Worm (Caenorhabditis elegans) whole organism, L3 larva: ENCODE measurements around the gene F14D2.14.

Experiments used
- R02D3.7 ChIP-seq: fragments of 150-350 bp; optimal IDR thresholded peaks from 2 replicates; lab custom pipeline; 2014; ENCODE audit warnings: missing biosample characterization, missing genetic modification characterization
- aly-2 ChIP-seq: fragments of 150-350 bp; optimal IDR thresholded peaks from 2 replicates; lab custom pipeline; 2014; ENCODE audit warnings: missing biosample characterization, missing genetic modification characterization
- ama-1 ChIP-seq: fragments of 150-350 bp; optimal IDR thresholded peaks from 2 replicates; lab custom pipeline; 2018
- ceh-28 ChIP-seq: fragments of 150-350 bp; optimal IDR thresholded peaks from 2 replicates; lab custom pipeline; 2014; ENCODE audit warnings: missing biosample characterization, missing genetic modification reagents, missing genetic modification characterization
- ceh-9 ChIP-seq: sonication (generic microtip); optimal IDR thresholded peaks from 2 replicates; lab custom pipeline; 2018; ENCODE audit warnings: missing biosample characterization, missing genetic modification characterization
- egl-27 ChIP-seq: sonication (generic microtip); optimal IDR thresholded peaks from 4 replicates; lab custom pipeline; 2017; ENCODE audit warnings: missing biosample characterization, missing genetic modification reagents, missing genetic modification characterization
- egl-5 ChIP-seq: fragments of 150-350 bp; optimal IDR thresholded peaks from 2 replicates; lab custom pipeline; 2017; ENCODE audit warnings: missing biosample characterization, missing genetic modification reagents, missing genetic modification characterization, inconsistent platforms
- elt-1 ChIP-seq: fragments of 150-350 bp; optimal IDR thresholded peaks from 2 replicates; lab custom pipeline; 2014; ENCODE audit warnings: missing biosample characterization, missing genetic modification characterization
- elt-2 ChIP-seq: sonication (generic microtip); optimal IDR thresholded peaks from 2 replicates; lab custom pipeline; 2016; ENCODE audit warnings: missing genetic modification reagents, mild to moderate bottlenecking, missing genetic modification characterization, missing compliant biosample characterization
- elt-3 ChIP-seq, 3 experiments: fragments of 150-350 bp in 1 of 3; sonication (generic microtip) in 2 of 3; optimal IDR thresholded peaks; 2 replicates in 2 of 3; 4 replicates in 1 of 3; lab custom pipeline; 2014 to 2017; ENCODE audit warnings: missing biosample characterization in 3 of 3, missing genetic modification characterization in 3 of 3
- fkh-10 ChIP-seq: sonication (generic microtip); optimal IDR thresholded peaks from 2 replicates; lab custom pipeline; 2017; ENCODE audit warnings: missing biosample characterization, missing genetic modification reagents, missing genetic modification characterization
- fkh-2 ChIP-seq: fragments of 150-350 bp; optimal IDR thresholded peaks from 2 replicates; lab custom pipeline; 2014; ENCODE audit warnings: missing biosample characterization, missing genetic modification reagents, missing genetic modification characterization
- fos-1 ChIP-seq: fragments of 150-350 bp; optimal IDR thresholded peaks from 2 replicates; lab custom pipeline; 2014; ENCODE audit warnings: missing biosample characterization, missing genetic modification characterization
- hmg-11 ChIP-seq: sonication (generic microtip); optimal IDR thresholded peaks from 2 replicates; lab custom pipeline; 2016; ENCODE audit warnings: missing genetic modification characterization, missing compliant biosample characterization
- lin-15B ChIP-seq: fragments of 150-350 bp; optimal IDR thresholded peaks from 2 replicates; lab custom pipeline; 2014; ENCODE audit warnings: missing biosample characterization, missing genetic modification characterization
- lin-39 ChIP-seq: fragments of 150-350 bp; optimal IDR thresholded peaks from 2 replicates; lab custom pipeline; 2018; ENCODE audit warnings: missing biosample characterization, missing genetic modification reagents, missing genetic modification characterization
- lsy-12 ChIP-seq: sonication (generic microtip); optimal IDR thresholded peaks from 2 replicates; lab custom pipeline; 2016; ENCODE audit warnings: mild to moderate bottlenecking, missing genetic modification characterization, missing compliant biosample characterization
- mdl-1 ChIP-seq: fragments of 150-350 bp; optimal IDR thresholded peaks from 2 replicates; lab custom pipeline; 2014; ENCODE audit warnings: missing biosample characterization, missing genetic modification characterization
- mml-1 ChIP-seq: fragments of 150-350 bp; sonication (generic microtip); optimal IDR thresholded peaks from 3 replicates; lab custom pipeline; 2014; ENCODE audit warnings: missing biosample characterization, missing genetic modification characterization
- nfya-1 ChIP-seq: sonication (generic microtip); optimal IDR thresholded peaks from 2 replicates; lab custom pipeline; 2017; ENCODE audit warnings: missing genetic modification characterization, mild to moderate bottlenecking, missing compliant biosample characterization, antibody characterized with exemption, moderate library complexity; ENCODE audit not compliant: insufficient read depth
- nhr-23 ChIP-seq: fragments of 150-350 bp; optimal IDR thresholded peaks from 2 replicates; lab custom pipeline; 2014; ENCODE audit warnings: missing biosample characterization, missing genetic modification reagents, missing genetic modification characterization
- nhr-237 ChIP-seq: fragments of 150-350 bp; optimal IDR thresholded peaks from 2 replicates; lab custom pipeline; 2014; ENCODE audit warnings: missing biosample characterization, missing genetic modification characterization
- nhr-25 ChIP-seq: sonication (generic microtip); optimal IDR thresholded peaks from 2 replicates; lab custom pipeline; 2017; ENCODE audit warnings: missing biosample characterization, missing genetic modification characterization
- nhr-28 ChIP-seq: fragments of 150-350 bp; optimal IDR thresholded peaks from 2 replicates; lab custom pipeline; 2014; ENCODE audit warnings: missing biosample characterization, missing genetic modification characterization
- nhr-67 ChIP-seq: fragments of 150-350 bp; optimal IDR thresholded peaks from 2 replicates; lab custom pipeline; 2014; ENCODE audit warnings: missing biosample characterization, missing genetic modification characterization
- nhr-76 ChIP-seq: fragments of 150-350 bp; sonication (generic microtip); optimal IDR thresholded peaks from 5 replicates; lab custom pipeline; 2014; ENCODE audit warnings: missing biosample characterization, missing genetic modification characterization
- pqm-1 ChIP-seq: fragments of 150-350 bp; optimal IDR thresholded peaks from 2 replicates; lab custom pipeline; 2017; ENCODE audit warnings: missing biosample characterization, missing genetic modification characterization, inconsistent platforms
- sea-2 ChIP-seq: fragments of 150-350 bp; sonication (generic microtip); optimal IDR thresholded peaks from 4 replicates; lab custom pipeline; 2014; ENCODE audit warnings: missing biosample characterization, missing genetic modification reagents, missing genetic modification characterization
- skn-1 ChIP-seq: fragments of 150-350 bp; optimal IDR thresholded peaks from 2 replicates; lab custom pipeline; 2014; ENCODE audit warnings: missing biosample characterization, missing genetic modification characterization
- snpc-4 ChIP-seq: fragments of 150-350 bp; optimal IDR thresholded peaks from 2 replicates; lab custom pipeline; 2014; ENCODE audit warnings: missing biosample characterization, missing genetic modification characterization
- tbx-2 ChIP-seq: sonication (generic microtip); optimal IDR thresholded peaks from 2 replicates; lab custom pipeline; 2016; ENCODE audit warnings: mild to moderate bottlenecking, missing genetic modification characterization, missing compliant biosample characterization
- unc-39 ChIP-seq: sonication (generic microtip); optimal IDR thresholded peaks from 4 replicates; lab custom pipeline; 2017; ENCODE audit warnings: missing biosample characterization, missing genetic modification characterization
- unc-62 ChIP-seq: fragments of 150-350 bp; sonication (generic microtip); optimal IDR thresholded peaks from 4 replicates; lab custom pipeline; 2014; ENCODE audit warnings: missing biosample characterization, missing genetic modification reagents, missing genetic modification characterization
- zag-1 ChIP-seq: fragments of 150-350 bp; optimal IDR thresholded peaks from 2 replicates; lab custom pipeline; 2014; ENCODE audit warnings: missing biosample characterization, missing genetic modification characterization
- ztf-4 ChIP-seq: fragments of 150-350 bp; optimal IDR thresholded peaks from 2 replicates; lab custom pipeline; 2014; ENCODE audit warnings: missing biosample characterization, missing genetic modification characterization

Gene F14D2.14

ce11 chrII:3344917-3345316, 2.9 kb downstream of the F14D2.14 start, which contains the start of gene bath-28:
TSS of gene bath-28 (minus strand) at chrII:3344967.
- TF ChIP-seq zag-1 (no peak), snpc-4 (tag; lab: Kevin White, UChicago) (no peak), fkh-2 (tag; lab: Kevin White, UChicago) (no peak), egl-5 (tag; lab: Kevin White, UChicago) (no peak), lsy-12 (no peak), hmg-11 (tag; lab: Kevin White, UChicago) (no peak), unc-39 (tag; lab: Kevin White, UChicago) (no peak), nhr-76 (tag; lab: Kevin White, UChicago) (no peak)

- TF ChIP-seq lin-39 (no peak), nfya-1 (tag; lab: Kevin White, UChicago) (no peak), elt-2 (tag; lab: Kevin White, UChicago) (no peak), skn-1 (tag; lab: Kevin White, UChicago) (no peak), elt-1 (no peak), R02D3.7 (no peak), elt-3 (tag; optimal IDR thresholded peaks at IDR 0.05; lab: Kevin White, UChicago) (no peak), ceh-28 (no peak), nhr-237 (tag; lab: Kevin White, UChicago) (no peak), zag-1 (no peak), hmg-11 (tag; lab: Kevin White, UChicago) (no peak), nhr-67 (tag; lab: Kevin White, UChicago) (no peak), fkh-10 (GFP tag; lab: Kevin White, UChicago) (no peak), unc-39 (tag; lab: Kevin White, UChicago) (no peak), lin-15B (tag; lab: Kevin White, UChicago) (no peak), mdl-1 (no peak), sea-2 (GFP tag; lab: Kevin White, UChicago) (no peak), pqm-1 (no peak), fos-1 (no peak)
Measured at ce11 chrII:3343714-3344113, 4.1 kb downstream of the F14D2.14 start, which contains the start of gene F14D2.15. TSS of gene F14D2.15 (minus strand) at chrII:3343814.

ce11 chrII:3341989-3342388, 5.8 kb downstream of the F14D2.14 start, which contains the start of gene F14D2.11:
TSS of gene F14D2.11 (minus strand) at chrII:3342089.
- TF ChIP-seq zag-1 (no peak), nhr-67 (tag; lab: Kevin White, UChicago) (no peak), nhr-25 (tag; lab: Kevin White, UChicago) (no peak), unc-62 (GFP tag; lab: Kevin White, UChicago) (no peak), mml-1 (tag; lab: Kevin White, UChicago) (no peak)
- TF ChIP-seq, all 47 proteins: peak for 0

ce11 chrII:3340818-3341217, 7.0 kb downstream of the F14D2.14 start:
- no peak for TF ChIP-seq elt-3 (tag; optimal IDR thresholded peaks at IDR 0.05; lab: Kevin White, UChicago)
- TF ChIP-seq nfya-1 (tag; lab: Kevin White, UChicago) = no peak
- no peak for TF ChIP-seq aly-2 (tag; lab: Kevin White, UChicago)
- no peak for TF ChIP-seq unc-62 (GFP tag; lab: Kevin White, UChicago)
- TF ChIP-seq hmg-11 (tag; lab: Kevin White, UChicago) = no peak
- TF ChIP-seq nhr-76 (tag; lab: Kevin White, UChicago) = no peak
- no peak for TF ChIP-seq ama-1 (lab: Kevin White, UChicago)
- no peak for TF ChIP-seq zag-1
- no peak for TF ChIP-seq mdl-1
- no peak for TF ChIP-seq unc-39 (tag; lab: Kevin White, UChicago)
- TF ChIP-seq nhr-28 (tag; lab: Kevin White, UChicago) = no peak
- no peak for TF ChIP-seq tbx-2 (tag; lab: Kevin White, UChicago)
- no peak for TF ChIP-seq nhr-67 (tag; lab: Kevin White, UChicago)
- TF ChIP-seq ztf-4 (tag; lab: Kevin White, UChicago) = no peak
- no peak for TF ChIP-seq egl-27 (tag; lab: Kevin White, UChicago)
- TF ChIP-seq, all 47 proteins: peak for 0

ce11 chrII:3340251-3340650, 7.5 kb downstream of the F14D2.14 start, which contains the start of gene F14D2.5:
TSS of gene F14D2.5 (plus strand) at chrII:3340551.
- no peak for TF ChIP-seq nhr-67 (tag; lab: Kevin White, UChicago)
- TF ChIP-seq snpc-4 (tag; lab: Kevin White, UChicago) = no peak
- no peak for TF ChIP-seq egl-5 (tag; lab: Kevin White, UChicago)
- no peak for TF ChIP-seq unc-39 (tag; lab: Kevin White, UChicago)
- no peak for TF ChIP-seq R02D3.7
- no peak for TF ChIP-seq sea-2 (GFP tag; lab: Kevin White, UChicago)
- TF ChIP-seq egl-27 (tag; lab: Kevin White, UChicago) = no peak
- no peak for TF ChIP-seq nhr-76 (tag; lab: Kevin White, UChicago)
- TF ChIP-seq ceh-9 (tag; lab: Kevin White, UChicago) = no peak
- TF ChIP-seq elt-3 (tag; optimal IDR thresholded peaks at IDR 0.05; lab: Kevin White, UChicago) = no peak
- TF ChIP-seq pqm-1 = no peak
- no peak for TF ChIP-seq aly-2 (tag; lab: Kevin White, UChicago)
- TF ChIP-seq nhr-237 (tag; lab: Kevin White, UChicago) = no peak
- TF ChIP-seq unc-62 (GFP tag; lab: Kevin White, UChicago) = no peak
- no peak for TF ChIP-seq nhr-23 (tag; lab: Kevin White, UChicago)
- TF ChIP-seq zag-1 = no peak
- TF ChIP-seq fkh-10 (GFP tag; lab: Kevin White, UChicago) = no peak
- TF ChIP-seq ama-1 (lab: Kevin White, UChicago) = no peak
- no peak for TF ChIP-seq tbx-2 (tag; lab: Kevin White, UChicago)
- no peak for TF ChIP-seq lin-15B (tag; lab: Kevin White, UChicago)
